Fruit fly (Drosophila melanogaster): ENCODE data around the gene RanBP3.

Gene RanBP3

DNA sequence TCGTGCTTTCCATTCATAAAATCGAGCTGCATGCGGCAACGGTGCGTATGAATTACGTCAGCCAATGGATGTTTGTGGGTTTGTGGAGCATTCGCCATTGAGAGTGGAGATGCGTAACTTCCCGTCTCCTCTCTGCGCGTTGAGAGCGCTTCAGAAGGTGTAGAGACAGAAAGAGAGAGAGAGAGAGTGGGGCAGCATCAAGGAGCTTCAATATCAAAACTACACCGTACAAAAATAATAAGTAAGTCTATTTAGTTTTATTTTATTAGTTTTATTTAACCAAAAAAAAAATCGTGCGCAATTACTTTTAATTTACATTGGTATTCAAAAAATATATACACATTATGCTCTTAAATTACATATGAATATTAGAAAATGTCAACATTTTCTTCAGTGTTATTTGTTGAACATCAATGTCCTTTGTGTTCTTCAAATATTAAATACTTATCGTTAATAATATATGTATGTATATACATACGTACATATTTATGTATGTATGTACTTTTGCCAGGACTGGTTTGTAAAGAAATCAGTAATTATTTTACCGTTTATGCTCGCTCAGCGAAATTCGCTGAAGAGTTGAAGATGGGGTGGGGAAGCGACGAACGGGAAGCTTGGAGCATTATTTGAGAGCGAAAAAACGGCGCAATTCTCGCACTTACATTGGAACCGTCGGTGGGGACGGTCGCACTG lies 29.8 kb downstream of the RanBP3 start, which contains the start of gene CG10365 (continued):
- TF ChIP-seq p53 (GFP tag; optimal IDR thresholded peaks at IDR 0.05) (no peak), HLH4C (GFP tag; IDR thresholded peaks at IDR 0.05; ENCODE audit: partially characterized antibody) (no peak), chn (GFP tag; optimal IDR thresholded peaks at IDR 0.05) (no peak), Dbx (GFP tag; IDR thresholded peaks at IDR 0.05) (peak; percentile 85), lilli (GFP tag; optimal IDR thresholded peaks at IDR 0.05) (peak; percentile 52), CG31441 (GFP tag; IDR thresholded peaks at IDR 0.05) (peak; percentile 93), Mrtf (GFP tag; IDR thresholded peaks at IDR 0.05) (peak; percentile 20; the same call in 1 of the 3 replicates), amos (GFP tag; IDR thresholded peaks at IDR 0.05; ENCODE audit: partially characterized antibody) (no peak), mld (GFP tag; IDR thresholded peaks at IDR 0.05; ENCODE audit: partially characterized antibody) (no peak), dmrt11E (tag; optimal IDR thresholded peaks at IDR 0.05) (peak; percentile 26), CG1832 (GFP tag; optimal IDR thresholded peaks at IDR 0.05) (no peak), stwl (tag; optimal IDR thresholded peaks at IDR 0.05) (no peak), ATbp (GFP tag; optimal IDR thresholded peaks at IDR 0.05) (peak; percentile 46), CG12391 (tag; optimal IDR thresholded peaks at IDR 0.05) (peak; percentile 94), Atf6 (GFP tag; IDR thresholded peaks at IDR 0.05) (peak; percentile 94), so (GFP tag; IDR thresholded peaks at IDR 0.05) (peak; percentile 79), CG11695 (GFP tag; IDR thresholded peaks at IDR 0.05) (peak; percentile 90), CG18619 (GFP tag; optimal IDR thresholded peaks at IDR 0.05) (peak; percentile 79), org-1 (GFP tag; optimal IDR thresholded peaks at IDR 0.05) (peak; percentile 72), CG10959 (GFP tag; IDR thresholded peaks at IDR 0.05) (no peak), sqz (GFP tag; optimal IDR thresholded peaks at IDR 0.05) (peak; percentile 52), Nf-YC (tag; optimal IDR thresholded peaks at IDR 0.05) (peak; percentile 64), Pdp1 (GFP tag; optimal IDR thresholded peaks at IDR 0.05) (peak in 1 of 2 experiments; percentile 96), sna (GFP tag; IDR thresholded peaks at IDR 0.05; ENCODE audit: partially characterized antibody) (no peak), lola (GFP tag; optimal IDR thresholded peaks at IDR 0.05) (peak in 1 of 3 experiments; percentile 39), CG9797 (GFP tag; optimal IDR thresholded peaks at IDR 0.05) (no peak), ro (GFP tag; IDR thresholded peaks at IDR 0.05) (no peak), hth (optimal IDR thresholded peaks at IDR 0.05) (no peak), tna (GFP tag; IDR thresholded peaks at IDR 0.05; ENCODE audit: partially characterized antibody) (no peak; the same call in 1 of the 2 replicates), CG12071 (GFP tag; optimal IDR thresholded peaks at IDR 0.05) (no peak), jigr1 (GFP tag; IDR thresholded peaks at IDR 0.05) (no peak), lbe (GFP tag; optimal IDR thresholded peaks at IDR 0.05) (peak; percentile 3), tup (GFP tag; optimal IDR thresholded peaks at IDR 0.05) (no peak), Elba2 (GFP tag; optimal IDR thresholded peaks at IDR 0.05) (no peak), CG6654 (GFP tag; optimal IDR thresholded peaks at IDR 0.05) (peak; percentile 5), PHDP (tag; optimal IDR thresholded peaks at IDR 0.05) (peak; percentile 96), CG31388 (GFP tag; optimal IDR thresholded peaks at IDR 0.05) (peak; percentile 32), CG1603 (tag; optimal IDR thresholded peaks at IDR 0.05) (peak; percentile 46), scrt (GFP tag; optimal IDR thresholded peaks at IDR 0.05) (peak; percentile 81), bsh (GFP tag; optimal IDR thresholded peaks at IDR 0.05) (peak; percentile 16 to 77), fru (optimal IDR thresholded peaks at IDR 0.05) (no peak), CG11398 (GFP tag; optimal IDR thresholded peaks at IDR 0.05) (no peak), CG10565 (GFP tag; optimal IDR thresholded peaks at IDR 0.05) (no peak), dm (GFP tag; optimal IDR thresholded peaks at IDR 0.05) (no peak), unc-4 (GFP tag; IDR thresholded peaks at IDR 0.05; ENCODE audit: partially characterized antibody) (0 out of 2 replicates have a peak, but pooled peaks have one; percentile 12), Kr (GFP tag; optimal IDR thresholded peaks at IDR 0.05) (no peak), CG18011 (GFP tag; optimal IDR thresholded peaks at IDR 0.05) (peak; percentile 34), nau (GFP tag; optimal IDR thresholded peaks at IDR 0.05) (peak; percentile 83), disco-r (GFP tag; optimal IDR thresholded peaks at IDR 0.05) (no peak)
